Worm (Caenorhabditis elegans): ENCODE results near the gene T26H5.14.
A peak's percentile ranks its signal among the peaks of the same experiment; 100 is the strongest.

The T26H5.14 gene

ce11 chrV:15497731-15498130, 48.8 kb downstream of the T26H5.14 start (continued):
- no peak for TF ChIP-seq ceh-82 (tag; optimal IDR thresholded peaks at IDR 0.05)
- TF ChIP-seq ces-1 (GFP tag; optimal IDR thresholded peaks at IDR 0.05) = no peak
- TF ChIP-seq nhr-77 (tag; optimal IDR thresholded peaks at IDR 0.05) = peak; percentile 21
- no peak for TF ChIP-seq hlh-4 (tag; optimal IDR thresholded peaks at IDR 0.05)

- TF ChIP-seq ztf-4 (tag; optimal IDR thresholded peaks at IDR 0.05) (no peak), isw-1 (GFP tag; IDR thresholded peaks at IDR 0.05) (no peak), unc-98 (GFP tag; IDR thresholded peaks at IDR 0.05) (no peak), xbp-1 (tag; optimal IDR thresholded peaks at IDR 0.05) (no peak), unc-30 (tag; optimal IDR thresholded peaks at IDR 0.05) (no peak), zag-1 (tag; optimal IDR thresholded peaks at IDR 0.05) (no peak), ces-1 (GFP tag; optimal IDR thresholded peaks at IDR 0.05) (no peak), lin-35 (GFP tag; optimal IDR thresholded peaks at IDR 0.05) (no peak), lsy-2 (tag; optimal IDR thresholded peaks at IDR 0.05) (no peak), tlp-1 (tag; optimal IDR thresholded peaks at IDR 0.05) (no peak)
Measured at ce11 chrV:15498434-15498833, 49.5 kb downstream of the T26H5.14 start, which contains the start of gene C06B8.7. Gene C06B8.7 (plus strand): TSS chrV:15498734.

ce11 chrV:15499099-15499498, 50.1 kb downstream of the T26H5.14 start:
- peak; percentile 7 for TF ChIP-seq elt-2 (tag; optimal IDR thresholded peaks at IDR 0.05)
- TF ChIP-seq nhr-19 (GFP tag; conservative IDR thresholded peaks at IDR 0.05) = no peak
- no peak for TF ChIP-seq blmp-1 (tag; optimal IDR thresholded peaks at IDR 0.05)
- TF ChIP-seq C16A3.4 (tag; optimal IDR thresholded peaks at IDR 0.05) = no peak
- peak; percentile 2 for TF ChIP-seq lin-14 (GFP tag; optimal IDR thresholded peaks at IDR 0.05)
- TF ChIP-seq efl-1 (optimal IDR thresholded peaks at IDR 0.05) = peak in 1 of 2 experiments; percentile 11
- TF ChIP-seq efl-1 (GFP tag; optimal IDR thresholded peaks at IDR 0.05 in 1 of 2) = peak in 1 of 2 experiments; percentile 77
- no peak for TF ChIP-seq zag-1 (tag; optimal IDR thresholded peaks at IDR 0.05)
- TF ChIP-seq lin-15B (tag; optimal IDR thresholded peaks at IDR 0.05) = no peak
